Worm (Caenorhabditis elegans) whole organism, L4 larva: ENCODE data around the gene F09G8.10.

Source experiments
- T20F7.1 ChIP-seq: fragments of 200-800 bp; sonication (Bioruptor generic); optimal IDR thresholded peaks from 2 replicates; lab custom pipeline; 2018; ENCODE audit warnings: mild to moderate bottlenecking, missing genetic modification characterization, missing compliant biosample characterization
- aha-1 ChIP-seq: fragments of 150-350 bp; peaks from one replicate; lab custom pipeline; 2014; ENCODE audit warnings: missing biosample characterization, missing genetic modification characterization
- aly-2 ChIP-seq: sonication (generic microtip); optimal IDR thresholded peaks from 2 replicates; lab custom pipeline; 2018; ENCODE audit warnings: missing biosample characterization, missing genetic modification characterization
- ceh-82 ChIP-seq: sonication (generic microtip); optimal IDR thresholded peaks from 2 replicates; lab custom pipeline; 2017; ENCODE audit warnings: missing biosample characterization, missing genetic modification characterization
- fkh-10 ChIP-seq: fragments of 150-350 bp; optimal IDR thresholded peaks from 2 replicates; lab custom pipeline; 2014; ENCODE audit warnings: missing biosample characterization, missing genetic modification reagents, missing genetic modification characterization
- lin-13 ChIP-seq: fragments of 150-350 bp; optimal IDR thresholded peaks from 2 replicates; lab custom pipeline; 2014; ENCODE audit warnings: missing biosample characterization, missing genetic modification reagents, missing genetic modification characterization
- lin-15B ChIP-seq: fragments of 150-350 bp; sonication (generic microtip); optimal IDR thresholded peaks from 3 replicates; lab custom pipeline; 2014; ENCODE audit warnings: missing biosample characterization, missing genetic modification characterization
- lsy-2 ChIP-seq, 2 experiments: fragments of 150-350 bp in 1 of 2; sonication (generic microtip) in 1 of 2; optimal IDR thresholded peaks; 2 replicates each; lab custom pipeline; 2014 to 2017; ENCODE audit warnings: missing biosample characterization in 2 of 2, missing genetic modification characterization in 2 of 2
- mxl-3 ChIP-seq: fragments of 200-800 bp; sonication (Bioruptor generic); optimal IDR thresholded peaks from 2 replicates; lab custom pipeline; 2018; ENCODE audit warnings: mild to moderate bottlenecking, missing genetic modification characterization, missing compliant biosample characterization
- nhr-237 ChIP-seq: sonication (generic microtip); optimal IDR thresholded peaks from 2 replicates; lab custom pipeline; 2017; ENCODE audit warnings: missing biosample characterization, missing genetic modification characterization
- nhr-28 ChIP-seq: fragments of 150-350 bp; optimal IDR thresholded peaks from 2 replicates; lab custom pipeline; 2014; ENCODE audit warnings: missing biosample characterization, missing genetic modification characterization
- zag-1 ChIP-seq: fragments of 150-350 bp; optimal IDR thresholded peaks from 2 replicates; lab custom pipeline; 2014; ENCODE audit warnings: missing biosample characterization, missing genetic modification characterization
- zfp-3 ChIP-seq: fragments of 200-800 bp; sonication (Bioruptor generic); conservative IDR thresholded peaks from 2 replicates; pipeline ENCODE4 v1.3.6; 2022; ENCODE audit warnings: missing genetic modification reagents, missing genetic modification characterization, missing compliant biosample characterization

DNA sequence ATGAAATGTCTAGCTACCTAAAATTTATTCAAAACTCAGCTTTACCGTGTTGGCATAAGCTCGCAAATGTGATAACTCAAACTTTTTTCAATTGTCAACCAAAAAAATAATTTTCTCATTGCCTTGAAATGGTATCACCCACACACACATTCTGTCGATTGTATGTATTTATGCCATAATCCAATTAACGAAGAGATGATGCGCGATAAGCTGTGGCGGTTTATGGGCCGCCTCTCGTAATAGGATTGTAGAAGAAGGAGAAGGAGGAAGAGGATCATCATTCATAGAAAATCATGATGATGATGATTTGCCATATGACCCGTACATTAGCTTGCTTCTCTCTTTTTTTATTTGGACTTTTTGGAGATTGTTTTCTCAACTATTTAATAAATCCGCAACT, 17.2 kb upstream of the F09G8.10 start:
- TF ChIP-seq lin-13 (GFP tag; lab: Kevin White, UChicago) (no peak), zag-1 (tag; lab: Kevin White, UChicago) (no peak), nhr-237 (tag; lab: Kevin White, UChicago) (no peak), zfp-3 (no peak), mxl-3 (GFP tag; lab: Kevin White, UChicago) (no peak), aha-1 (tag; lab: Kevin White, UChicago) (no peak), aly-2 (tag; lab: Kevin White, UChicago) (no peak), fkh-10 (GFP tag; lab: Kevin White, UChicago) (no peak), ceh-82 (tag; lab: Kevin White, UChicago) (no peak), lsy-2 (tag; optimal IDR thresholded peaks at IDR 0.05; lab: Kevin White, UChicago) (no peak), lin-15B (tag; lab: Kevin White, UChicago) (no peak), nhr-28 (no peak), T20F7.1 (GFP tag; lab: Kevin White, UChicago) (no peak)
